Fruit fly (Drosophila melanogaster) whole organism, embryonic: ENCODE data around the gene gammaTub37C.
A peak's percentile ranks its signal among the peaks of the same experiment; 100 is the strongest.

Source experiments
- B-H2 ChIP-seq: fragments of 200-800 bp; sonication (Bioruptor generic); optimal IDR thresholded peaks from 2 replicates; lab custom pipeline; 2018; ENCODE audit warnings: missing biosample characterization, mild to moderate bottlenecking, missing genetic modification characterization
- Blimp-1 ChIP-seq: fragments of 200-800 bp; sonication (Bioruptor generic); optimal IDR thresholded peaks from 3 replicates; lab custom pipeline; 2018; ENCODE audit warnings: missing biosample characterization, missing genetic modification characterization, mild to moderate bottlenecking, moderate library complexity, missing genetic modification reagents
- Bteb2 ChIP-seq: fragments of 200-800 bp; sonication (Bioruptor generic); optimal IDR thresholded peaks from 2 replicates; lab custom pipeline; 2016; ENCODE audit warnings: missing biosample characterization, missing genetic modification characterization
- C15 ChIP-seq: fragments of 200-800 bp; sonication (Bioruptor generic); IDR thresholded peaks from 3 replicates; pipeline ENCODE4 v1.3.6; 2022; ENCODE audit warnings: missing biosample characterization, missing genetic modification characterization
- CG10462 ChIP-seq: fragments of 200-800 bp; sonication (Bioruptor generic); optimal IDR thresholded peaks from 2 replicates; lab custom pipeline; 2016; ENCODE audit warnings: missing biosample characterization, missing genetic modification characterization
- CG10654 ChIP-seq: fragments of 200-800 bp; sonication (Bioruptor generic); optimal IDR thresholded peaks from 2 replicates; lab custom pipeline; 2016; ENCODE audit warnings: missing biosample characterization, missing genetic modification characterization
- CG10959 ChIP-seq: fragments of 200-800 bp; sonication (Bioruptor generic); IDR thresholded peaks from 2 replicates; pipeline ENCODE4 v1.3.6; 2022; ENCODE audit warnings: missing biosample characterization, missing genetic modification characterization
- CG10979 ChIP-seq: fragments of 200-800 bp; sonication (Bioruptor generic); optimal IDR thresholded peaks from 2 replicates; lab custom pipeline; 2018; ENCODE audit warnings: missing biosample characterization, mild to moderate bottlenecking, missing genetic modification characterization, moderate library complexity
- CG11398 ChIP-seq: fragments of 200-800 bp; sonication (Bioruptor generic); optimal IDR thresholded peaks from 2 replicates; lab custom pipeline; 2016; ENCODE audit warnings: missing biosample characterization, missing genetic modification characterization
- CG12104 ChIP-seq: fragments of 200-800 bp; sonication (Bioruptor generic); optimal IDR thresholded peaks from 3 replicates; lab custom pipeline; 2016; ENCODE audit warnings: missing biosample characterization, missing genetic modification characterization
- CG12155 ChIP-seq: fragments of 200-800 bp; sonication (Bioruptor generic); optimal IDR thresholded peaks from 3 replicates; lab custom pipeline; 2016; ENCODE audit warnings: missing biosample characterization, missing genetic modification characterization
- CG12236 ChIP-seq: fragments of 200-800 bp; sonication (Bioruptor generic); optimal IDR thresholded peaks from 2 replicates; lab custom pipeline; 2016; ENCODE audit warnings: missing biosample characterization, missing genetic modification characterization
- CG12299 ChIP-seq: fragments of 200-800 bp; sonication (Bioruptor generic); optimal IDR thresholded peaks from 2 replicates; lab custom pipeline; 2018; ENCODE audit warnings: missing biosample characterization, mild to moderate bottlenecking, missing genetic modification characterization
- CG15601 ChIP-seq: fragments of 200-800 bp; sonication (Bioruptor generic); optimal IDR thresholded peaks from 3 replicates; lab custom pipeline; 2019; ENCODE audit warnings: missing biosample characterization, mild to moderate bottlenecking, missing genetic modification characterization, moderate library complexity
- CG17802 ChIP-seq: fragments of 200-800 bp; sonication (Bioruptor generic); optimal IDR thresholded peaks from 2 replicates; lab custom pipeline; 2018; ENCODE audit warnings: missing biosample characterization, mild to moderate bottlenecking, missing genetic modification characterization, moderate library complexity
- CG2199 ChIP-seq: fragments of 200-800 bp; sonication (Bioruptor generic); IDR thresholded peaks from 3 replicates; pipeline ENCODE4 v1.3.6; 2022; ENCODE audit warnings: missing biosample characterization, missing genetic modification characterization
- CG2889 ChIP-seq: fragments of 200-800 bp; sonication (Bioruptor generic); IDR thresholded peaks from 3 replicates; pipeline ENCODE4 v1.3.6; 2022; ENCODE audit warnings: missing biosample characterization, missing genetic modification characterization
- CG33557 ChIP-seq: fragments of 200-800 bp; sonication (Bioruptor generic); optimal IDR thresholded peaks from 2 replicates; lab custom pipeline; 2019; ENCODE audit warnings: missing biosample characterization, mild to moderate bottlenecking, missing genetic modification characterization, moderate library complexity
- CG3995 ChIP-seq: fragments of 200-800 bp; sonication (Bioruptor generic); optimal IDR thresholded peaks from 3 replicates; lab custom pipeline; 2016; ENCODE audit warnings: missing biosample characterization, missing genetic modification characterization
- CG4854 ChIP-seq: fragments of 200-800 bp; sonication (Bioruptor generic); optimal IDR thresholded peaks from 2 replicates; lab custom pipeline; 2016; ENCODE audit warnings: missing biosample characterization, missing genetic modification characterization, inconsistent platforms
- CG9437 ChIP-seq: fragments of 200-800 bp; sonication (Bioruptor generic); optimal IDR thresholded peaks from 2 replicates; lab custom pipeline; 2018; ENCODE audit warnings: missing biosample characterization, mild to moderate bottlenecking, missing genetic modification characterization
- Dad ChIP-seq: fragments of 200-800 bp; sonication (Bioruptor generic); optimal IDR thresholded peaks from 3 replicates; lab custom pipeline; 2016; ENCODE audit warnings: missing biosample characterization, missing genetic modification characterization
- Dip2 ChIP-seq: fragments of 200-800 bp; sonication (Bioruptor generic); IDR thresholded peaks from 2 replicates; pipeline ENCODE4 v1.3.6; 2022; ENCODE audit warnings: missing biosample characterization, missing genetic modification characterization
- Dp ChIP-seq: fragments of 200-800 bp; sonication (Bioruptor generic); optimal IDR thresholded peaks from 2 replicates; lab custom pipeline; 2018; ENCODE audit warnings: missing biosample characterization, mild to moderate bottlenecking, missing genetic modification characterization, moderate library complexity
- E2f1 ChIP-seq: fragments of 200-800 bp; sonication (Bioruptor generic); IDR thresholded peaks from 2 replicates; pipeline ENCODE4 v1.3.6; 2022; ENCODE audit warnings: missing biosample characterization, missing genetic modification characterization
- Fer1 ChIP-seq: fragments of 200-800 bp; sonication (Bioruptor generic); optimal IDR thresholded peaks from 2 replicates; lab custom pipeline; 2017; ENCODE audit warnings: missing biosample characterization, mild to moderate bottlenecking, missing genetic modification characterization
- GATAe ChIP-seq: fragments of 200-800 bp; sonication (Bioruptor generic); conservative IDR thresholded peaks from 2 replicates; pipeline ENCODE4 v1.3.6; 2022; ENCODE audit warnings: missing biosample characterization, missing genetic modification characterization
- Gug ChIP-seq: fragments of 200-800 bp; sonication (Bioruptor generic); IDR thresholded peaks from 4 replicates; pipeline ENCODE4 v1.3.6; 2022; ENCODE audit warnings: missing biosample characterization, missing genetic modification characterization
- Hmr ChIP-seq: fragments of 200-800 bp; sonication (Bioruptor generic); optimal IDR thresholded peaks from 3 replicates; lab custom pipeline; 2017; ENCODE audit warnings: mild to moderate bottlenecking, missing biosample characterization, missing genetic modification reagents, missing genetic modification characterization
- Hmx ChIP-seq: fragments of 200-800 bp; sonication (Bioruptor generic); optimal IDR thresholded peaks from 2 replicates; lab custom pipeline; 2016; ENCODE audit warnings: missing biosample characterization, missing genetic modification characterization
- Lpt ChIP-seq: fragments of >200 bp; optimal IDR thresholded peaks from 2 replicates; lab custom pipeline; 2018; ENCODE audit warnings: missing biosample characterization, missing genetic modification characterization
- MBD-R2 ChIP-seq: fragments of 200-800 bp; sonication (Bioruptor generic); IDR thresholded peaks from 2 replicates; pipeline ENCODE4 v1.3.6; 2022; ENCODE audit warnings: missing biosample characterization, missing genetic modification characterization
- Med ChIP-seq: fragments of 200-800 bp; sonication (Bioruptor generic); peaks from one replicate; lab custom pipeline; 2016; ENCODE audit warnings: missing biosample characterization, missing genetic modification characterization, mild to moderate bottlenecking, inconsistent platforms, moderate library complexity
- NC2β ChIP-seq: fragments of 200-800 bp; sonication (Bioruptor generic); optimal IDR thresholded peaks from 2 replicates; lab custom pipeline; 2016; ENCODE audit warnings: missing biosample characterization, missing genetic modification characterization
- NfI ChIP-seq: fragments of 200-800 bp; sonication (Bioruptor generic); optimal IDR thresholded peaks from 3 replicates; lab custom pipeline; 2018; ENCODE audit warnings: missing biosample characterization, mild to moderate bottlenecking, missing genetic modification characterization, moderate library complexity
- Poxn ChIP-seq: fragments of 200-800 bp; sonication (Bioruptor generic); IDR thresholded peaks from 2 replicates; pipeline ENCODE4 v1.3.6; 2022; ENCODE audit warnings: missing biosample characterization, missing genetic modification characterization
- Stat92E ChIP-seq, 3 experiments: fragments of >200 bp in 2 of 3; fragments of 200-800 bp in 1 of 3; sonication (Bioruptor generic) in 1 of 3; optimal IDR thresholded peaks; 2 replicates each; lab custom pipeline; 2017 to 2019; ENCODE audit warnings: missing biosample characterization in 3 of 3, missing genetic modification characterization in 3 of 3, mild to moderate bottlenecking in 1 of 3, moderate library complexity in 1 of 3
- Trl ChIP-seq, 3 experiments: fragments of >200 bp in 2 of 3; fragments of 200-800 bp in 1 of 3; sonication (Bioruptor generic) in 1 of 3; optimal IDR thresholded peaks; 2 replicates in 1 of 3; 3 replicates in 2 of 3; lab custom pipeline; 2016 to 2017; ENCODE audit warnings: missing biosample characterization in 1 of 3, missing genetic modification characterization in 1 of 3
- Xbp1 ChIP-seq: fragments of 200-800 bp; sonication (Bioruptor generic); optimal IDR thresholded peaks from 3 replicates; lab custom pipeline; 2016; ENCODE audit warnings: missing biosample characterization, mild to moderate bottlenecking, missing genetic modification characterization
- bab2 ChIP-seq: fragments of 200-800 bp; sonication (Bioruptor generic); optimal IDR thresholded peaks from 2 replicates; lab custom pipeline; 2016; ENCODE audit warnings: missing biosample characterization, missing genetic modification characterization
- dimm ChIP-seq: fragments of 200-800 bp; sonication (Bioruptor generic); IDR thresholded peaks from 2 replicates; pipeline ENCODE4 v1.3.6; 2022; ENCODE audit warnings: missing biosample characterization, missing genetic modification characterization
- eyg ChIP-seq: fragments of 200-800 bp; sonication (Bioruptor generic); optimal IDR thresholded peaks from 3 replicates; lab custom pipeline; 2016; ENCODE audit warnings: missing biosample characterization, missing genetic modification characterization
- fd64A ChIP-seq: fragments of 200-800 bp; sonication (Bioruptor generic); optimal IDR thresholded peaks from 3 replicates; lab custom pipeline; 2018; ENCODE audit warnings: missing biosample characterization, mild to moderate bottlenecking, missing genetic modification characterization
- grau ChIP-seq: fragments of 200-800 bp; optimal IDR thresholded peaks from 3 replicates; lab custom pipeline; 2019; ENCODE audit warnings: missing biosample characterization, mild to moderate bottlenecking, missing genetic modification characterization, moderate library complexity
- klu ChIP-seq: fragments of 200-800 bp; sonication (Bioruptor generic); IDR thresholded peaks from 2 replicates; pipeline ENCODE4 v1.3.6; 2022; ENCODE audit warnings: missing biosample characterization, missing genetic modification characterization
- lab ChIP-seq: fragments of 200-800 bp; sonication (Bioruptor generic); optimal IDR thresholded peaks from 3 replicates; lab custom pipeline; 2017; ENCODE audit warnings: missing biosample characterization, missing genetic modification characterization, mild to moderate bottlenecking, moderate library complexity, missing genetic modification reagents
- row ChIP-seq: fragments of 200-800 bp; sonication (Bioruptor generic); IDR thresholded peaks from 3 replicates; pipeline ENCODE4 v1.3.6; 2022; ENCODE audit warnings: missing biosample characterization, missing genetic modification characterization
- sim ChIP-seq: fragments of 200-800 bp; sonication (Bioruptor generic); IDR thresholded peaks from 2 replicates; pipeline ENCODE4 v1.3.6; 2022; ENCODE audit warnings: missing biosample characterization, missing genetic modification characterization
- sisA ChIP-seq: fragments of 200-800 bp; sonication (Bioruptor generic); IDR thresholded peaks from 2 replicates; pipeline ENCODE4 v1.3.6; 2022; ENCODE audit warnings: missing biosample characterization, missing genetic modification characterization
- sr ChIP-seq: fragments of 200-800 bp; sonication (Bioruptor generic); IDR thresholded peaks from 3 replicates; pipeline ENCODE4 v1.3.6; 2022; ENCODE audit warnings: missing biosample characterization, missing genetic modification characterization
- trh ChIP-seq: fragments of 200-800 bp; sonication (Bioruptor generic); optimal IDR thresholded peaks from 2 replicates; lab custom pipeline; 2016; ENCODE audit warnings: missing biosample characterization, missing genetic modification characterization
- zfh2 ChIP-seq: fragments of 200-800 bp; sonication (Bioruptor generic); optimal IDR thresholded peaks from 2 replicates; lab custom pipeline; 2016; ENCODE audit warnings: missing biosample characterization, missing genetic modification characterization

The gammaTub37C gene

DNA sequence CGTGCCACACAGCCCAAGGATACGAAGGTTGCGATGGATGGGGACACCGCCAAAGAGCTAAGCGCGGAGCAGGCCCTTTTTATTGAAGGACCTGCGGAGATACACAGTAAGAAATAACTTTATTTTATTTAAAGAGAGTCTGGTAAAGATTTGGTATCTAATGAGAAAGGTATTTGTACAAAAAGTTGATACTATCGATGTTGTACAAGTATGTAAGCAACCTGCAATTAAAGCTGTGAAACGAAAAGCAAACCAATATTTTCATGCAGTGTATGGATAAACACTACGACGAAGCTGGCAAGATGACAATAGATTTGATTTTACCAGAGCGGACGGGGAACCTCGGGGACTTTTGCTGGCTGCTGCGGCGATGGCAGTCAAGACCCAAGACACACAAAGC lies 47.8 kb upstream of the gammaTub37C start (continued):
- TF ChIP-seq Hmr (GFP tag; lab: Kevin White, UChicago) = peak; percentile 54
- no peak for TF ChIP-seq CG12104
- TF ChIP-seq lab = peak; percentile 32
- TF ChIP-seq trh = no peak
- no peak for TF ChIP-seq CG10959 (GFP tag; lab: Robert Waterston, UW)
- TF ChIP-seq C15 (GFP tag; lab: Robert Waterston, UW) = no peak
- no peak for TF ChIP-seq Bteb2 (GFP tag; lab: Kevin White, UChicago)
- TF ChIP-seq grau = peak; percentile 47
- TF ChIP-seq CG4854 (GFP tag; lab: Kevin White, UChicago) = no peak
- TF ChIP-seq NC2β (GFP tag; lab: Kevin White, UChicago) = no peak
- TF ChIP-seq sim = no peak
- TF ChIP-seq bab2 = peak; percentile 28
- TF ChIP-seq row (GFP tag; lab: Robert Waterston, UW) = peak; percentile 69
- TF ChIP-seq eyg = no peak
- no peak for TF ChIP-seq fd64A (GFP tag; lab: Kevin White, UChicago)
- no peak for TF ChIP-seq CG9437
- no peak for TF ChIP-seq Blimp-1 (GFP tag; lab: Kevin White, UChicago)
- TF ChIP-seq Med = peak; percentile 79
- no peak for TF ChIP-seq sr
- no peak for TF ChIP-seq CG10462
- TF ChIP-seq CG3995 (GFP tag; lab: Kevin White, UChicago) = no peak
- TF ChIP-seq CG10979 (tag; lab: Kevin White, UChicago) = peak; percentile 41
- TF ChIP-seq Hmx (GFP tag; lab: Kevin White, UChicago) = no peak
- no peak for TF ChIP-seq MBD-R2 (GFP tag; lab: Robert Waterston, UW)
- no peak for TF ChIP-seq B-H2
- peak; percentile 12 for TF ChIP-seq Xbp1 (GFP tag; lab: Kevin White, UChicago)
- no peak for TF ChIP-seq CG12155 (GFP tag; lab: Kevin White, UChicago)
- TF ChIP-seq CG2889 = no peak
- no peak for TF ChIP-seq dimm (GFP tag; lab: Robert Waterston, UW)
- no peak for TF ChIP-seq Dip2 (GFP tag; lab: Robert Waterston, UW)
- no peak for TF ChIP-seq klu (GFP tag; lab: Robert Waterston, UW)
- TF ChIP-seq CG12299 = no peak
- no peak for TF ChIP-seq CG11398 (GFP tag; lab: Kevin White, UChicago)
- no peak for TF ChIP-seq Lpt
- no peak for TF ChIP-seq zfh2 (GFP tag; lab: Kevin White, UChicago)
- no peak for TF ChIP-seq CG17802
- TF ChIP-seq Fer1 (GFP tag; lab: Kevin White, UChicago) = peak; percentile 34
- no peak for TF ChIP-seq CG2199 (GFP tag; lab: Robert Waterston, UW)
- no peak for TF ChIP-seq Dad (GFP tag; lab: Kevin White, UChicago)
- peak; percentile 16 for TF ChIP-seq NfI (GFP tag; lab: Kevin White, UChicago)
- TF ChIP-seq CG15601 (tag; lab: Kevin White, UChicago) = no peak
- TF ChIP-seq sisA (GFP tag; lab: Robert Waterston, UW) = peak; percentile 43
- no peak for TF ChIP-seq Trl (optimal IDR thresholded peaks at IDR 0.05; lab: Kevin White, UChicago)
- peak; percentile 23 for TF ChIP-seq Trl (GFP tag; optimal IDR thresholded peaks at IDR 0.05; lab: Kevin White, UChicago)
- TF ChIP-seq Dp (GFP tag; lab: Kevin White, UChicago) = no peak
- peak; percentile 52; the same call in 1 of the 2 replicates for TF ChIP-seq E2f1
- TF ChIP-seq Stat92E (GFP tag; optimal IDR thresholded peaks at IDR 0.05; lab: Kevin White, UChicago) = no peak
- TF ChIP-seq Gug (GFP tag; lab: Robert Waterston, UW) = no peak
- no peak for TF ChIP-seq GATAe
- no peak for TF ChIP-seq CG33557 (GFP tag; lab: Kevin White, UChicago)
- no peak for TF ChIP-seq CG12236 (GFP tag; lab: Kevin White, UChicago)
- no peak for TF ChIP-seq CG10654 (GFP tag; lab: Kevin White, UChicago)
- TF ChIP-seq Poxn (GFP tag; lab: Robert Waterston, UW) = no peak
